Worm (Caenorhabditis elegans) whole organism, L4 larva: ENCODE measurements around the gene fbxb-5.

Experiments used
- mep-1 ChIP-seq: fragments of 150-350 bp; sonication (generic microtip); optimal IDR thresholded peaks from 3 replicates; lab custom pipeline; 2014; ENCODE audit warnings: missing biosample characterization, missing genetic modification characterization
- nhr-42 ChIP-seq: fragments of 200-800 bp; sonication (Bioruptor generic); IDR thresholded peaks from 2 replicates; pipeline ENCODE4 v1.3.6; 2022; ENCODE audit warnings: missing genetic modification characterization, missing compliant biosample characterization
- unc-39 ChIP-seq: sonication (generic microtip); optimal IDR thresholded peaks from 2 replicates; lab custom pipeline; 2017; ENCODE audit warnings: missing biosample characterization, missing genetic modification characterization

- TF ChIP-seq unc-39 (tag; lab: Kevin White, UChicago) (no peak), nhr-42 (no peak), mep-1 (no peak)
These were observed 31.3 kb downstream of the fbxb-5 start, which contains the start of gene fbxc-22 for ce11 chrII:1691011-1691410.
